Fruit fly (Drosophila melanogaster): ENCODE data around the gene Bcs1.

dm6 chr2L:10238726-10239652 lies 16.5 kb downstream of the Bcs1 start, which contains the start of gene me31B:
- no peak for TF ChIP-seq HLH106 (tag; optimal IDR thresholded peaks at IDR 0.05)
- no peak for TF ChIP-seq psq (GFP tag; optimal IDR thresholded peaks at IDR 0.05)
- peak; percentile 76 for TF ChIP-seq woc (GFP tag; optimal IDR thresholded peaks at IDR 0.05)
- no peak for TF ChIP-seq rgr (GFP tag; optimal IDR thresholded peaks at IDR 0.05)
- TF ChIP-seq CG9705 (GFP tag; optimal IDR thresholded peaks at IDR 0.05): no peak

Data from whole organism, wandering third instar larva.